Worm (Caenorhabditis elegans) whole organism, dauer: ENCODE measurements around the gene K08C7.7.
"Not testable (repeated sequence)": the region's sequence is repeated elsewhere in the genome, so short reads cannot be mapped to it uniquely, and the experiment has no call there.

Experiments used
- unc-62 ChIP-seq: sonication (generic microtip); optimal IDR thresholded peaks from 2 replicates; lab custom pipeline; 2017; ENCODE audit warnings: missing biosample characterization, missing genetic modification reagents, missing genetic modification characterization

K08C7.7 gene

ce11 chrIV:10664134-10664533, at the start of gene K08C7.7:
K08C7.7 (plus strand) TSS chrIV:10664434.
- TF ChIP-seq unc-62 (GFP tag; lab: Kevin White, UChicago): no peak

ce11 chrIV:10614918-10615477, 49.2 kb upstream of the K08C7.7 start, which contains the start of gene ptr-14:
ptr-14 (plus strand) TSS chrIV:10615427.
- no peak for TF ChIP-seq unc-62 (GFP tag; lab: Kevin White, UChicago)

ce11 chrIV:10616366-10616765, 47.9 kb upstream of the K08C7.7 start:
- no peak for TF ChIP-seq unc-62 (GFP tag; lab: Kevin White, UChicago)

ce11 chrIV:10617099-10617498, 47.1 kb upstream of the K08C7.7 start:
- TF ChIP-seq unc-62 (GFP tag; lab: Kevin White, UChicago): no peak

ce11 chrIV:10620811-10621210, 43.4 kb upstream of the K08C7.7 start, which contains the start of gene R09H10.7:
R09H10.7 (plus strand) TSS chrIV:10621111.
- no peak for TF ChIP-seq unc-62 (GFP tag; lab: Kevin White, UChicago)

ce11 chrIV:10628724-10629123, 35.5 kb upstream of the K08C7.7 start, which contains the start of gene R09H10.5:
R09H10.5 (minus strand) TSS chrIV:10628829.
- TF ChIP-seq unc-62 (GFP tag; lab: Kevin White, UChicago): no peak

ce11 chrIV:10630953-10631554, 33.2 kb upstream of the K08C7.7 start, which contains the start of gene F56C4.4:
F56C4.4 (minus strand) TSS chrIV:10631267.
- no peak for TF ChIP-seq unc-62 (GFP tag; lab: Kevin White, UChicago)

DNA sequence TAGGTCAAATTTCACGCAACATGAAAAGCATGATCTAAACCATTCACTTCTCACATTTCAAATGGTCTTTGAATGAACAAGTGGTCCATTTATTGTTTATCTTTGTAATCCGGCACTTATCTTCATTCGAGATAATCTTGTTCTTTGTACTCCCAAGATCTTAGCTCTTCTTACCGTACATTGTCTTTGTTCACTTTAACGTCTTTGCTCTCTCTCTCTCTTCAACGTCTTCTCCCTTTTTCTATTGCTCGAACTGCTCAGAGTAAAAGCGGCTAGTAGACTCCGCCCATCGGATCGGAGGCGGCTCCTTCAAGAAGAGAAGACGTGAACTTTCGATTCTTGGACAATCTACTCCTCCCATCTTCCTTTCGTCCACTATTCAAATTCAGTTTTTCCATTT, 27.6 kb upstream of the K08C7.7 start, which contains the start of gene F56C4.1:
TSS of gene F56C4.1 (plus strand) at position 301 of the 400 bp plus-strand sequence.
- no peak for TF ChIP-seq unc-62 (GFP tag; lab: Kevin White, UChicago)

DNA sequence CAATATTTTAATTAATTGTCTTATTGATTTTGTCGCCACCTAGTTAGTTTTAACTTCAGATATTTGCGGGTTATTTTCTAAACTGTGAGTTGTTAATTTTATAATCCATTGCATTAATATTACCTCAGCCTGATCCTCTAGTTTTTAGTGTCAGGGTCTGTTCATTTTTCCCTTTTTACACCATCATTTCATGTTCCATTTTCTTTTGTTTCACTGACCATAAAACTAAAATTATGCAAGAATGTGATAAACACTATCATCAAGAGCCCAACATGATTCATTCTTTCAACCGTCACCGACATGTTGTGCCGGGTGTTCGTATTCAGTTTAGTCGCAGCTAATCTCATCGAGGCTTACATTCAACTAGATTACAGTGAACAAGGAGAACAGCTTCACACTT, 25.3 kb upstream of the K08C7.7 start, which contains the start of gene F56C4.2:
TSS of gene F56C4.2 (plus strand) at position 301 of the 400 bp plus-strand sequence.
- TF ChIP-seq unc-62 (GFP tag; lab: Kevin White, UChicago): no peak

- TF ChIP-seq unc-62 (GFP tag; lab: Kevin White, UChicago): not testable (repeated sequence)
These were observed 10.2 kb upstream of the K08C7.7 start, which contains the start of gene glb-19 for ce11 chrIV:10654047-10654446. glb-19 (minus strand) TSS chrIV:10654147.

- TF ChIP-seq unc-62 (GFP tag; lab: Kevin White, UChicago): no peak
These were observed 7.4 kb upstream of the K08C7.7 start, which contains the start of gene K08C7.1 for ce11 chrIV:10656770-10657323. K08C7.1 (plus strand) TSS chrIV:10656812.

DNA sequence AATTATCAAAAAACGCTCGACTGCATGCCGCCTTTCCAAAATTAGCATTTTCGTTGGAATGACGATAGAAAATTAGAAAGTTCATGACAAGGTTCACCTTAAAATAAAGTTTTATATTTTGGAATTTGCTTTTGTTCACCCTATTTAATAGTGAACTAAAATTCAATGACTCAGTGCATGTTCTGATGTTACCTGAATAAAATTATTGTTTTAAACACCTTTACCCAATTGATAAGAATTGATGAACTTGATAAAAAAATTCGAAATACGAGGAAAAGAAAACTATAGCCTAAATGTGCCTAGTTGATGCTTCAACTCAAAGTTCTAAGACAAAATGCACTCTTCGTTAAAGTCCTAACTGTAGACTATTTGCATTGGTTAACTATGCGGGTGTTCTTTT, 3.2 kb upstream of the K08C7.7 start:
- no peak for TF ChIP-seq unc-62 (GFP tag; lab: Kevin White, UChicago)

DNA sequence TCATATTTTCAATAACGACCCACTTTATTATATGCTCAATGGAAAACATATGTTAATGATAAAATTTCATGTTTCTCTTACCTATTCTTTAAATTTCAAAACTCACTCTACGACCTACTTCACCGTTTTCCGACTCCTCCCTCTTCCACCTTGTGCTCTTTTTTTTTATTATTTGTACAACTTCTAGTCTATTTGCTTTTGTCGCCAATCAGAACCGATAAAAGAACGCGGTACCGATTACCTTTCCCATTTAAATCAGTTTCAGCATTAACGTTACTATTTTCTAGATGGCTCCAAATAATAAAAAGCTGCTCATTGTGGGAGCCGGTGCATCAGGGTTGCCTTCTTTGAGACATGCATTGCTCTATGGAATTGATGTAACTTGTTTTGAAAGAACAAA, 2.5 kb upstream of the K08C7.7 start, which contains the start of gene fmo-1:
TSS of gene fmo-1 (plus strand) at position 98 of the 400 bp plus-strand sequence.
- no peak for TF ChIP-seq unc-62 (GFP tag; lab: Kevin White, UChicago)

DNA sequence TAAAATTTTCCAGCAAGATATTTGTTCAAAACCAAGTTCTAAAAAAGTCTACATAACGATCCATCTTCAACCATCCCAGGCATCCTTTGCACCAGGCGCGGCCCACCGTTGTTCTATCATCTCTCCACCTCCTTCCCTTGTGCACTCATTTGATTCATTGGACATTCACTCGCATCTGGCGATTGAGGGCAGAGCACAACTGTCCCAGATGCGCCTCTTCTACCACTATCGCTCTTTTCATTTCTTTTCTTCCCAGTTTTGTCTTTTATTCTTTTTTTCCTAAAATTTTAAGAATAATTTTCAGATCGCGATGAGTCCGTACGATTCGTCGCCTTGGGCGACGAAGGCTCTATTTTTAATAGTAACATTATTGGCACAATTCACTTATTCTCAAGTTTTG, 2.3 kb downstream of the K08C7.7 start, which contains the start of gene epi-1:
TSS of gene epi-1 (plus strand) at position 301 of the 400 bp plus-strand sequence.
- no peak for TF ChIP-seq unc-62 (GFP tag; lab: Kevin White, UChicago)

- TF ChIP-seq unc-62 (GFP tag; lab: Kevin White, UChicago): no peak
These were observed 4.3 kb downstream of the K08C7.7 start for ce11 chrIV:10668561-10668960.

DNA sequence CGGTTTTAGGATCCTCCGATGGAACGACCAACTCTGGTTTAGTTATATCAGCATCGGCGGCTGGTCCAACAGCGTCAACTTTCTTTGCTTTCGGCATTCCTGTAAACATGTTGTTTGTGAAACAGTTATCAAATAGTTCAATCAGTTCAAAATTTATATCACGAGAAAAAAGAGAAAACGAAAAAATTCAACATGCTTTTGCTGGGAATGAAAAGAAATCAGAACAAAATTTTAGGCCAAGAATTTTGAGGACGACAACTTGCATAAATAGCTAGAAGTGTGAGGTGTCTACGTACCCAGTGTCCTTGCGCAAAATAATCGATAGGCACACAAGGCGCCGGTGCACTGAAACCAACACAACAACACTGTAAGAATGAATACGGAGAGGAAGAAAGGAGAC, 16.1 kb downstream of the K08C7.7 start, which contains the start of gene K08C7.4:
TSS of gene K08C7.4 (minus strand) at position 101 of the 400 bp plus-strand sequence.
- no peak for TF ChIP-seq unc-62 (GFP tag; lab: Kevin White, UChicago)
